Worm (Caenorhabditis elegans) whole organism, young adult: ENCODE results near the gene ttbk-8.1.
"Not testable (repeated sequence)": the region's sequence is repeated elsewhere in the genome, so short reads cannot be mapped to it uniquely, and the experiment has no call there.

Experiments
- C17E4.6 ChIP-seq: fragments of 200-800 bp; sonication (Bioruptor generic); IDR thresholded peaks from 2 replicates; pipeline ENCODE4 v1.3.6; 2022; ENCODE audit warnings: missing genetic modification reagents, missing genetic modification characterization, missing compliant biosample characterization
- F57A8.1 ChIP-seq: fragments of 200-800 bp; sonication (Bioruptor generic); optimal IDR thresholded peaks from 2 replicates; lab custom pipeline; 2018; ENCODE audit warnings: mild to moderate bottlenecking, missing genetic modification characterization, moderate library complexity, missing compliant biosample characterization
- aptf-2 ChIP-seq: fragments of 200-800 bp; sonication (Bioruptor generic); conservative IDR thresholded peaks from 2 replicates; pipeline ENCODE4 v1.3.6; 2022; ENCODE audit warnings: missing genetic modification reagents, missing genetic modification characterization, missing compliant biosample characterization
- hmg-1.2 ChIP-seq: fragments of 200-800 bp; sonication (Bioruptor generic); IDR thresholded peaks from 2 replicates; pipeline ENCODE4 v1.3.6; 2022; ENCODE audit warnings: missing genetic modification reagents, missing genetic modification characterization, missing compliant biosample characterization
- snpc-4 ChIP-seq, 5 experiments: fragments of 150-350 bp in 1 of 5; sonication (generic microtip) in 4 of 5; optimal IDR thresholded peaks; 2 replicates each; lab custom pipeline; 2014 to 2018; ENCODE audit warnings: missing genetic modification characterization in 5 of 5, missing biosample characterization in 3 of 5, antibody characterized with exemption in 2 of 5, mild to moderate bottlenecking in 2 of 5, missing compliant biosample characterization in 2 of 5, missing genotype in 2 of 5, moderate library complexity in 2 of 5, missing genetic modification reagents in 1 of 5

DNA sequence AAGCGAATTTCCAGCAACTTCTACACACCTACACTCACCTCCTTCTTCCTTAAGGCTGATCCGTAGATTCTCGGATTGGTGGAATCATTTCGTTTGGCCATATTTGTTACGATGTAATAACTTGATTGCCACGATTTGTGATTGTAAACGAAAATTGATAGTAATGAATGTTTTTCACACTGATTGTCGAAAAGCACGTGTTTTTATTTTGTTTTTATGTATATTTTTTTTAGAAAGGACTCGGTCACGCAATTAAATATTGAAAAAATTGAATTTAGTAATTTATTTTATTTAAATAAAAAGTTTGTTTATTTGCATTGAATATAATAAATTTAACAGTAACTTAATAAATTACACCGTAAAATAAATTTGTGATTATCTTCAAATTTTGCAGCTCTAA is 38.2 kb upstream of the ttbk-8.1 start, which contains the start of gene K09B11.5:
- TF ChIP-seq aptf-2 (GFP tag; lab: Robert Waterston, UW); C17E4.6 (GFP tag; lab: Robert Waterston, UW); hmg-1.2; snpc-4 (GFP tag; optimal IDR thresholded peaks at IDR 0.05; lab: Kevin White, UChicago); snpc-4 (tag; optimal IDR thresholded peaks at IDR 0.05; lab: Kevin White, UChicago); F57A8.1 (GFP tag; lab: Kevin White, UChicago): not testable (repeated sequence)
